Worm (Caenorhabditis elegans) whole organism, L1 larva: ENCODE results near the gene unc-84.

ENCODE experiments used
- Y116A8C.19 ChIP-seq: sonication (generic microtip); optimal IDR thresholded peaks from 2 replicates; lab custom pipeline; 2016; ENCODE audit warnings: missing compliant biosample characterization, missing genetic modification characterization, borderline replicate concordance
- ama-1 ChIP-seq: fragments of 150-350 bp; optimal IDR thresholded peaks from 2 replicates; lab custom pipeline; 2014
- egl-27 ChIP-seq, 2 experiments: fragments of 150-350 bp in 1 of 2; sonication (generic microtip); optimal IDR thresholded peaks; 3 replicates each; lab custom pipeline; 2017 to 2018; ENCODE audit warnings: missing biosample characterization in 2 of 2, missing genetic modification characterization in 2 of 2, missing genetic modification reagents in 2 of 2
- elt-3 ChIP-seq, 6 experiments: fragments of 150-350 bp in 1 of 6; sonication (generic microtip); optimal IDR thresholded peaks; 2 replicates each; lab custom pipeline; 2017 to 2018; ENCODE audit warnings: missing biosample characterization in 6 of 6, missing genetic modification characterization in 6 of 6, inconsistent platforms in 1 of 6
- hpl-2 ChIP-seq: fragments of 150-350 bp; optimal IDR thresholded peaks from 2 replicates; lab custom pipeline; 2014; ENCODE audit warnings: missing biosample characterization, missing genetic modification reagents, missing genetic modification characterization
- nhr-19 ChIP-seq: fragments of 200-800 bp; sonication (Bioruptor generic); conservative IDR thresholded peaks from 2 replicates; pipeline ENCODE4 v1.3.6; 2022; ENCODE audit warnings: missing genetic modification characterization, missing compliant biosample characterization
- skn-1 ChIP-seq: fragments of 150-350 bp; optimal IDR thresholded peaks from 2 replicates; lab custom pipeline; 2014; ENCODE audit warnings: missing biosample characterization, missing genetic modification characterization
- sptf-1 ChIP-seq: fragments of 150-350 bp; optimal IDR thresholded peaks from 2 replicates; lab custom pipeline; 2014; ENCODE audit warnings: missing biosample characterization, missing genetic modification characterization
- tbx-2 ChIP-seq: sonication (generic microtip); optimal IDR thresholded peaks from 2 replicates; lab custom pipeline; 2016; ENCODE audit warnings: missing genetic modification characterization, missing compliant biosample characterization
- ztf-11 ChIP-seq, 2 experiments: sonication (generic microtip); optimal IDR thresholded peaks; 2 replicates each; lab custom pipeline; 2016 to 2017; ENCODE audit warnings: missing genetic modification characterization in 2 of 2, missing biosample characterization in 1 of 2, missing compliant biosample characterization in 1 of 2

DNA sequence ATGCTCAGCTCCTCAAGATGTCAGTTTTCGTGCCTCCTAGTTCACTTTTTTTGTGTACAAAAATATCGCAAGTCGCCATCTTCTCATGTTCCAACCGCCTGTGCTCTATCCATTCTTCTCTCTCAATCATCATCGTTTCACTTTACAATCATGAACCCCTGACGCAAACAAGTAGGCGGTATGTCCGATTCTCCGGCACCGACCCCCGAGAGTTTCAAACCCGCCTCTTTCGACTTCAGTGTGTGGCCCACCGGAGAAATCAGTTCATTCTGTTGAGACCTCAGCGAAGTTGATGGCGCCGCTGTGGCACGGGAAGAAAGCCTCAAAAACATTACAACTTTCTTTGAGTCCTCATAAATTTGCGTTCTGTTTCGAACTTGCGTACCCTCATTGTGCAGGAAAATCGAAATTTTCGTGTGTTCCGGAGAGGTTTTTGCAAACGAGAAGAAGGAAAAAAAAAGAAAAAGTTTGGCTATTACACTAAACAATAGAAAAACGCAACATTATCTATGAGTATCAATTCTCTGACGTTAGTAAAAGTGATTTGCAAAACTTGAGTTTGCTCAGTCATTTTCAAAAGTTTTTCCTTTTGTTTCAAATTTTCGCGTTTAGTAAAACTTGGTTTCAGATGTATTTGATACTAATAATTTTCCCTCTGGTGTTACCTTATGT, 20.5 kb downstream of the unc-84 start, which contains the start of gene F54B11.9:
- TF ChIP-seq sptf-1 (tag; lab: Kevin White, UChicago) (no peak), elt-3 (tag; optimal IDR thresholded peaks at IDR 0.05; lab: Kevin White, UChicago) (no peak), tbx-2 (tag; lab: Kevin White, UChicago) (no peak), egl-27 (tag; optimal IDR thresholded peaks at IDR 0.05; lab: Kevin White, UChicago) (no peak), skn-1 (tag; lab: Kevin White, UChicago) (no peak), ama-1 (lab: Kevin White, UChicago) (no peak), hpl-2 (GFP tag; lab: Kevin White, UChicago) (no peak), nhr-19 (GFP tag; lab: Robert Waterston, UW) (peak; percentile 57), Y116A8C.19 (tag; lab: Kevin White, UChicago) (no peak), ztf-11 (tag; optimal IDR thresholded peaks at IDR 0.05; lab: Kevin White, UChicago) (no peak)
